Fruit fly (Drosophila melanogaster): ENCODE results near the gene CG10680.

The CG10680 gene

dm6 chr2L:19941352-19941851, 22.5 kb upstream of the CG10680 start (continued):
- TF ChIP-seq CG42726 (GFP tag; IDR thresholded peaks at IDR 0.05; ENCODE audit: partially characterized antibody) (no peak), HLH3B (GFP tag; IDR thresholded peaks at IDR 0.05) (peak; percentile 86), CG31365 (tag; optimal IDR thresholded peaks at IDR 0.05) (peak; percentile 49), bbx (GFP tag; IDR thresholded peaks at IDR 0.05; ENCODE audit: partially characterized antibody) (no peak), gfzf (GFP tag; optimal IDR thresholded peaks at IDR 0.05) (no peak), Rfx (GFP tag; IDR thresholded peaks at IDR 0.05) (peak; percentile 87), CG8089 (GFP tag; optimal IDR thresholded peaks at IDR 0.05) (peak; percentile 75), hth (optimal IDR thresholded peaks at IDR 0.05) (no peak), Hr78 (GFP tag; optimal IDR thresholded peaks at IDR 0.05) (peak in 1 of 2 experiments; percentile 33), pfk (GFP tag; optimal IDR thresholded peaks at IDR 0.05) (no peak), salm (tag; optimal IDR thresholded peaks at IDR 0.05) (peak; percentile 39), en (GFP tag; optimal IDR thresholded peaks at IDR 0.05) (peak; percentile 51), CG15269 (tag; optimal IDR thresholded peaks at IDR 0.05) (peak; percentile 89), NC2α (GFP tag; optimal IDR thresholded peaks at IDR 0.05) (peak; percentile 67), Hand (GFP tag; optimal IDR thresholded peaks at IDR 0.05) (peak; percentile 35), hb (GFP tag; IDR thresholded peaks at IDR 0.05; ENCODE audit: partially characterized antibody) (no peak), Deaf1 (tag; optimal IDR thresholded peaks at IDR 0.05) (peak; percentile 55), lola (GFP tag; optimal IDR thresholded peaks at IDR 0.05) (peak in 1 of 3 experiments; percentile 72), CG14860 (GFP tag; IDR thresholded peaks at IDR 0.05; ENCODE audit: partially characterized antibody) (no peak), CG15011 (GFP tag; optimal IDR thresholded peaks at IDR 0.05) (peak; percentile 60), Asciz (GFP tag; optimal IDR thresholded peaks at IDR 0.05) (peak; percentile 68), Gug (GFP tag; IDR thresholded peaks at IDR 0.05) (peak; percentile 86), Lpt (GFP tag; optimal IDR thresholded peaks at IDR 0.05) (no peak), slp2 (GFP tag; optimal IDR thresholded peaks at IDR 0.05) (peak; percentile 84), nmo (GFP tag; optimal IDR thresholded peaks at IDR 0.05) (peak; percentile 28), gem (tag; optimal IDR thresholded peaks at IDR 0.05) (peak; percentile 92), CrebB (tag; optimal IDR thresholded peaks at IDR 0.05) (peak; percentile 83), Jarid2 (GFP tag; optimal IDR thresholded peaks at IDR 0.05) (peak; percentile 46), Sry-δ (GFP tag; optimal IDR thresholded peaks at IDR 0.05) (no peak), Spps (tag; optimal IDR thresholded peaks at IDR 0.05) (peak; percentile 60), mirr (GFP tag; optimal IDR thresholded peaks at IDR 0.05) (no peak), tll (GFP tag; optimal IDR thresholded peaks at IDR 0.05) (no peak), gro (GFP tag; optimal IDR thresholded peaks at IDR 0.05) (peak; percentile 30), gt (GFP tag; IDR thresholded peaks at IDR 0.05) (peak; percentile 54; the same call in 1 of the 2 replicates), CG7745 (tag; optimal IDR thresholded peaks at IDR 0.05) (no peak), sim (GFP tag; IDR thresholded peaks at IDR 0.05) (peak; percentile 62), CG8944 (GFP tag; optimal IDR thresholded peaks at IDR 0.05) (peak; percentile 84), D19B (GFP tag; optimal IDR thresholded peaks at IDR 0.05) (peak; percentile 68)

dm6 chr2L:19942510-19942909, 21.4 kb upstream of the CG10680 start:
- TF ChIP-seq pb (GFP tag; optimal IDR thresholded peaks at IDR 0.05), result no peak
- TF ChIP-seq CG7963 (GFP tag; IDR thresholded peaks at IDR 0.05; ENCODE audit: partially characterized antibody), result no peak
- no peak for TF ChIP-seq CG4730 (GFP tag; IDR thresholded peaks at IDR 0.05)
- TF ChIP-seq CG15696 (tag; optimal IDR thresholded peaks at IDR 0.05), result no peak
- no peak for TF ChIP-seq CG13424 (tag; optimal IDR thresholded peaks at IDR 0.05)
- TF ChIP-seq sug (tag; optimal IDR thresholded peaks at IDR 0.05), result peak; percentile 22
- no peak for TF ChIP-seq CG33557 (GFP tag; optimal IDR thresholded peaks at IDR 0.05)
- no peak for TF ChIP-seq CG3995 (GFP tag; optimal IDR thresholded peaks at IDR 0.05)
- TF ChIP-seq Bteb2 (GFP tag; optimal IDR thresholded peaks at IDR 0.05), result no peak
- no peak for TF ChIP-seq emc (GFP tag; optimal IDR thresholded peaks at IDR 0.05)
- no peak for TF ChIP-seq ara (GFP tag; IDR thresholded peaks at IDR 0.05)
- TF ChIP-seq ase (GFP tag; IDR thresholded peaks at IDR 0.05), result no peak
- no peak for TF ChIP-seq Camta (GFP tag; optimal IDR thresholded peaks at IDR 0.05)
- no peak for TF ChIP-seq pfk (GFP tag; optimal IDR thresholded peaks at IDR 0.05)
- no peak for TF ChIP-seq gsb (GFP tag; IDR thresholded peaks at IDR 0.05)

All from whole organism, embryonic.